Worm (Caenorhabditis elegans) whole organism, L1 larva: ENCODE results near the gene T07F12.2.

ENCODE experiments used
- fos-1 ChIP-seq: fragments of 150-350 bp; optimal IDR thresholded peaks from 2 replicates; lab custom pipeline; 2014; ENCODE audit warnings: missing biosample characterization, missing genetic modification characterization
- mab-9 ChIP-seq: fragments of 200-800 bp; sonication (Bioruptor generic); IDR thresholded peaks from 2 replicates; pipeline ENCODE4 v1.3.6; 2022; ENCODE audit warnings: missing genetic modification reagents, missing genetic modification characterization, missing compliant biosample characterization
- nhr-11 ChIP-seq: fragments of 150-350 bp; optimal IDR thresholded peaks from 2 replicates; lab custom pipeline; 2014; ENCODE audit warnings: missing biosample characterization, missing genetic modification characterization
- nhr-12 ChIP-seq: sonication (generic microtip); optimal IDR thresholded peaks from 2 replicates; lab custom pipeline; 2017; ENCODE audit warnings: missing biosample characterization, missing genetic modification characterization
- nhr-237 ChIP-seq: fragments of 150-350 bp; optimal IDR thresholded peaks from 2 replicates; lab custom pipeline; 2014; ENCODE audit warnings: missing biosample characterization, missing genetic modification characterization
- nhr-76 ChIP-seq: sonication (generic microtip); optimal IDR thresholded peaks from 2 replicates; lab custom pipeline; 2017; ENCODE audit warnings: missing biosample characterization, missing genetic modification characterization
- pag-3 ChIP-seq: sonication (generic microtip); optimal IDR thresholded peaks from 2 replicates; lab custom pipeline; 2017; ENCODE audit warnings: missing genetic modification characterization, mild to moderate bottlenecking, missing compliant biosample characterization, antibody characterized with exemption, borderline replicate concordance; ENCODE audit not compliant: insufficient read depth
- unc-62 ChIP-seq: fragments of 150-350 bp; optimal IDR thresholded peaks from 2 replicates; lab custom pipeline; 2014; ENCODE audit warnings: missing biosample characterization, missing genetic modification reagents, missing genetic modification characterization
- unc-86 ChIP-seq: sonication (generic microtip); optimal IDR thresholded peaks from 2 replicates; lab custom pipeline; 2016; ENCODE audit warnings: missing genetic modification characterization, missing compliant biosample characterization
- ztf-11 ChIP-seq, 2 experiments: sonication (generic microtip); optimal IDR thresholded peaks; 2 replicates each; lab custom pipeline; 2016 to 2017; ENCODE audit warnings: missing genetic modification characterization in 2 of 2, missing biosample characterization in 1 of 2, missing compliant biosample characterization in 1 of 2

DNA sequence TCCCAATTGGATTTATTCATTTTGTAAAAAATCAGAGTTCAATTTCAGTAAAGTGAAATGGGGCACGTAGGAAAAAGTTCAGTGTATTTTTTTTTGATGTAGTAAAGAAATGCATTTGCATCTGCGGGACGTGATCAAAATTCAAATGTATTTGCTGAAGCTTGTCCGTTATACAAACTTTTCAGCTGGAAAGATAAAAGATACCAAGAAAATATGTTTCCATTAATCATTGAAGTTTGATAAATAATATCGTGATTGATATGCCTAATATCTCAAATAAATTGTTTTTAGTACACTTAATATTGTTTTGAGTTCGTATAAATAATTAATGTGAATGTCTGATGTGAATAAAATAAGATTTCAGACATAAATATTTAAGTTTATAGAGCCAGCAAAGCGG, 12.3 kb downstream of the T07F12.2 start:
- TF ChIP-seq nhr-12 (tag; lab: Kevin White, UChicago), result no peak
- no peak for TF ChIP-seq nhr-237
- no peak for TF ChIP-seq ztf-11 (tag; optimal IDR thresholded peaks at IDR 0.05; lab: Kevin White, UChicago)
- no peak for TF ChIP-seq mab-9 (GFP tag; lab: Robert Waterston, UW)
- no peak for TF ChIP-seq pag-3 (tag; lab: Kevin White, UChicago)
- TF ChIP-seq fos-1 (tag; lab: Kevin White, UChicago), result no peak
- no peak for TF ChIP-seq unc-86 (tag; lab: Kevin White, UChicago)
- no peak for TF ChIP-seq nhr-76 (tag; lab: Kevin White, UChicago)
- no peak for TF ChIP-seq unc-62 (GFP tag; lab: Kevin White, UChicago)
- no peak for TF ChIP-seq nhr-11 (tag; lab: Kevin White, UChicago)
